Worm (Caenorhabditis elegans) whole organism, midembryonic: ENCODE data around the gene Y57G11C.20.

ENCODE experiments used
- T22C8.4 ChIP-seq: fragments of 200-800 bp; sonication (Bioruptor generic); IDR thresholded peaks from 2 replicates; pipeline ENCODE4 v1.3.6; 2022; ENCODE audit warnings: missing genetic modification characterization, missing compliant biosample characterization
- cog-1 ChIP-seq: sonication (generic microtip); optimal IDR thresholded peaks from 2 replicates; lab custom pipeline; 2016; ENCODE audit warnings: missing genetic modification characterization, missing compliant biosample characterization
- flt-1 ChIP-seq: fragments of 200-800 bp; sonication (Bioruptor generic); IDR thresholded peaks from 2 replicates; pipeline ENCODE4 v1.3.6; 2022; ENCODE audit warnings: missing genetic modification characterization, missing compliant biosample characterization
- med-1 ChIP-seq: sonication (generic microtip); optimal IDR thresholded peaks from 2 replicates; lab custom pipeline; 2017; ENCODE audit warnings: missing genetic modification characterization, mild to moderate bottlenecking, missing compliant biosample characterization, antibody characterized with exemption, missing genetic modification reagents; ENCODE audit not compliant: insufficient read depth
- ref-1 ChIP-seq: fragments of 200-800 bp; sonication (Bioruptor generic); conservative IDR thresholded peaks from 2 replicates; pipeline ENCODE4 v1.3.6; 2022; ENCODE audit warnings: missing genetic modification reagents, missing genetic modification characterization, missing compliant biosample characterization
- tab-1 ChIP-seq: fragments of 200-800 bp; sonication (Bioruptor generic); IDR thresholded peaks from 2 replicates; pipeline ENCODE4 v1.3.6; 2022; ENCODE audit warnings: missing genetic modification characterization, missing compliant biosample characterization
- ztf-23 ChIP-seq: fragments of 200-800 bp; sonication (Bioruptor generic); IDR thresholded peaks from 2 replicates; pipeline ENCODE4 v1.3.6; 2022; ENCODE audit warnings: missing genetic modification reagents, missing genetic modification characterization, missing compliant biosample characterization
- ztf-29 ChIP-seq: fragments of 200-800 bp; sonication (Bioruptor generic); IDR thresholded peaks from 2 replicates; pipeline ENCODE4 v1.3.6; 2022; ENCODE audit warnings: missing genetic modification reagents, missing genetic modification characterization, missing compliant biosample characterization

DNA sequence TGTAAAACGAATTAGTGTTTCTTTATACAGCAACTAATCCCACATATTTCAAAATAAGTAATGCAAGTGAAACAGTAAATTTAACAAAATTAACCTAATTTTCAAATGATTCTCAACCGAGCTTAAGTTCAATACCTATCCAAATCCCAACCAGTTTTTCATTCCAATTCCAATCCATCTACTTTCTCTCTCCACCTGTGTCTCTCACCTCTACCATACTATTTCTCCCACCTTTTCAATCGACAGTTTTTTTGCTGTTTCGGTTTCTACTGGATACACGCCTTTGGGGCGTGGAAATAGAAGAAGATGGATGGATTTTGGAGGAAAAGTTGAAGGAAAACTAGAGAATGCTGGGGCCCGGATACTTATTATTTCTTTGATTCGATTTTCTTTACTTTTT is 34.5 kb downstream of the Y57G11C.20 start:
- TF ChIP-seq cog-1 (tag; lab: Kevin White, UChicago) (no peak), med-1 (GFP tag; lab: Kevin White, UChicago) (no peak), flt-1 (GFP tag; lab: Robert Waterston, UW) (no peak), tab-1 (GFP tag; lab: Robert Waterston, UW) (no peak), T22C8.4 (GFP tag; lab: Robert Waterston, UW) (no peak), ztf-29 (GFP tag; lab: Robert Waterston, UW) (no peak), ref-1 (GFP tag; lab: Robert Waterston, UW) (no peak), ztf-23 (GFP tag; lab: Robert Waterston, UW) (no peak)
